Worm (Caenorhabditis elegans) whole organism, L4/young adult: Measurements from ENCODE around the gene pgam-5.

Experiments
- dao-5 ChIP-seq: sonication (generic microtip); optimal IDR thresholded peaks from 2 replicates; lab custom pipeline; 2016; ENCODE audit warnings: missing genotype, missing genetic modification characterization, moderate library complexity, missing compliant biosample characterization
- him-1 ChIP-seq: sonication (generic microtip); optimal IDR thresholded peaks from 2 replicates; lab custom pipeline; 2016; ENCODE audit warnings: missing genotype, missing genetic modification reagents, missing genetic modification characterization, missing compliant biosample characterization

DNA sequence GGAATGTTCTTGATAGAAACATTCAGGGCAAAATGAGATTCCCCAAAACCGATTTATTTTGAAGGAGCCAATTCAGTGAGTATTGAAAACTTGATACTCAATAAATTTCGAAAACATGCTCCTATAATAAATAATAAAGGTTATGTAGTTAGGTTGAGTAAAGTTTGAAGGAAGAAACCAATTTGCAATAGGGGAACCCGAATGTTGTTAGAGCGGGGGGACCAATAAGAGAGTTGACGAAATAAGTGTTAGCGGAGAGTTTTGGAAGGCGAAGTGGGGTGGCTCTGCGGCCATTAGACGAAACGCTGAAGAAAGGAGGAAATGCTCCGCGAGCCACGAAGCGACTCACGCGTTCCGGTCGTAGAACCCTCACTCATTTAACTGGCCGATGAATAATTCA, 26.4 kb upstream of the pgam-5 start:
- TF ChIP-seq dao-5 (tag; lab: Kevin White, UChicago) (no peak), him-1 (tag; lab: Kevin White, UChicago) (no peak)
